Worm (Caenorhabditis elegans) whole organism, young adult: Measurements from ENCODE around the gene F01D5.10.

Source experiments
- ama-1 ChIP-seq, 3 experiments: fragments of 150-350 bp in 1 of 3; sonication (generic microtip) in 2 of 3; optimal IDR thresholded peaks; 2 replicates each; lab custom pipeline; 2014 to 2018; ENCODE audit warnings: missing biosample characterization in 2 of 3, missing genetic modification characterization in 2 of 3, missing genetic modification reagents in 2 of 3
- hrde-1 ChIP-seq: sonication (generic microtip); optimal IDR thresholded peaks from 2 replicates; lab custom pipeline; 2016; ENCODE audit warnings: missing genetic modification characterization, mild to moderate bottlenecking, missing compliant biosample characterization, moderate library complexity, missing genotype, missing genetic modification reagents, borderline replicate concordance
- mxl-1 ChIP-seq: sonication (generic microtip); optimal IDR thresholded peaks from 2 replicates; lab custom pipeline; 2016; ENCODE audit warnings: missing genetic modification characterization, missing compliant biosample characterization
- somi-1 ChIP-seq: fragments of 200-800 bp; sonication (Bioruptor generic); optimal IDR thresholded peaks from 2 replicates; lab custom pipeline; 2018; ENCODE audit warnings: mild to moderate bottlenecking, missing genetic modification characterization, missing compliant biosample characterization

- no peak for TF ChIP-seq ama-1 (optimal IDR thresholded peaks at IDR 0.05; lab: Kevin White, UChicago)
- no peak for TF ChIP-seq ama-1 (GFP tag; optimal IDR thresholded peaks at IDR 0.05; lab: Kevin White, UChicago)
- no peak for TF ChIP-seq hrde-1 (tag; lab: Kevin White, UChicago)
- no peak for TF ChIP-seq somi-1 (GFP tag; lab: Kevin White, UChicago)
- no peak for TF ChIP-seq mxl-1 (tag; lab: Kevin White, UChicago)
These were observed 40.0 kb downstream of the F01D5.10 start, which contains the start of gene Y39G8B.9 for ce11 chrII:13981097-13981496.
